Worm (Caenorhabditis elegans) whole organism, L2 larva: ENCODE measurements around the gene Y53G8AR.8.

Source experiments
- lin-39 ChIP-seq: fragments of 150-350 bp; optimal IDR thresholded peaks from 2 replicates; lab custom pipeline; 2014; ENCODE audit warnings: missing biosample characterization, missing genetic modification reagents, missing genetic modification characterization
- ztf-4 ChIP-seq: fragments of 150-350 bp; optimal IDR thresholded peaks from 2 replicates; lab custom pipeline; 2014; ENCODE audit warnings: missing biosample characterization, missing genetic modification characterization

DNA sequence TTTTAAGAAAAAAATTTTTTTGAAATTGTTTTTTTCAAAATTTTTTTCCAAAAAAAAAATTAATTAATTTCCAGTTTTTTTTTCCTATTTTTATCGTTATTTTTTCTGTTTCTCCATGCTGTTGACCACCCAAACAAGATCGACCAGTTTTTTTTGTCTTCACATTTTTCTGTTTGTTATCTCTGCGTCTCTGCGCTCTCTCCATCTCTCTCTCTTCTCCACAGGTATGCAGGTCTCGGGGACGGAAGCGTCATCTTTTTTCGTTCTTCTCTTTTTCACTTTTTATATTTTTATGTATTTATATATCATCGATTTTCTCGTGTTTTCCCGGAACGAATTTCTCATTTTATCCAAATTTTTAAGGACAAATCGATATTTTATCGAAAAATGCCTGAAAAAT is 14.8 kb upstream of the Y53G8AR.8 start:
- TF ChIP-seq ztf-4 (tag; lab: Kevin White, UChicago) (no peak), lin-39 (tag; lab: Kevin White, UChicago) (no peak)
